Worm (Caenorhabditis elegans) whole organism, L3 larva: ENCODE measurements around the gene M151.7.

Source experiments
- aly-2 ChIP-seq: fragments of 150-350 bp; optimal IDR thresholded peaks from 2 replicates; lab custom pipeline; 2014; ENCODE audit warnings: missing biosample characterization, missing genetic modification characterization
- ama-1 ChIP-seq: fragments of 150-350 bp; optimal IDR thresholded peaks from 2 replicates; lab custom pipeline; 2018
- ceh-16 ChIP-seq: sonication (generic microtip); optimal IDR thresholded peaks from 2 replicates; lab custom pipeline; 2017; ENCODE audit warnings: missing biosample characterization, missing genetic modification characterization
- egl-27 ChIP-seq: sonication (generic microtip); optimal IDR thresholded peaks from 4 replicates; lab custom pipeline; 2017; ENCODE audit warnings: missing biosample characterization, missing genetic modification reagents, missing genetic modification characterization
- lin-15B ChIP-seq: fragments of 150-350 bp; optimal IDR thresholded peaks from 2 replicates; lab custom pipeline; 2014; ENCODE audit warnings: missing biosample characterization, missing genetic modification characterization
- nhr-12 ChIP-seq: fragments of 150-350 bp; optimal IDR thresholded peaks from 2 replicates; lab custom pipeline; 2014; ENCODE audit warnings: missing biosample characterization, missing genetic modification characterization
- nhr-28 ChIP-seq: fragments of 150-350 bp; optimal IDR thresholded peaks from 2 replicates; lab custom pipeline; 2014; ENCODE audit warnings: missing biosample characterization, missing genetic modification characterization
- nhr-76 ChIP-seq: fragments of 150-350 bp; sonication (generic microtip); optimal IDR thresholded peaks from 5 replicates; lab custom pipeline; 2014; ENCODE audit warnings: missing biosample characterization, missing genetic modification characterization
- snpc-4 ChIP-seq: fragments of 150-350 bp; optimal IDR thresholded peaks from 2 replicates; lab custom pipeline; 2014; ENCODE audit warnings: missing biosample characterization, missing genetic modification characterization
- zag-1 ChIP-seq: fragments of 150-350 bp; optimal IDR thresholded peaks from 2 replicates; lab custom pipeline; 2014; ENCODE audit warnings: missing biosample characterization, missing genetic modification characterization
- ztf-11 ChIP-seq: fragments of 150-350 bp; optimal IDR thresholded peaks from 2 replicates; lab custom pipeline; 2014; ENCODE audit warnings: missing biosample characterization, missing genetic modification characterization

ce11 chrII:3617512-3617911 lies 4.6 kb upstream of the M151.7 start, which contains the start of gene F40E12.1:
- no peak for TF ChIP-seq snpc-4 (tag; lab: Kevin White, UChicago)
- no peak for TF ChIP-seq ztf-11 (tag; lab: Kevin White, UChicago)
- no peak for TF ChIP-seq ama-1 (lab: Kevin White, UChicago)
- TF ChIP-seq ceh-16 (tag; lab: Kevin White, UChicago) = no peak
- no peak for TF ChIP-seq zag-1
- TF ChIP-seq nhr-12 (tag; lab: Kevin White, UChicago) = no peak
- TF ChIP-seq aly-2 (tag; lab: Kevin White, UChicago) = no peak
- TF ChIP-seq nhr-28 (tag; lab: Kevin White, UChicago) = no peak
- TF ChIP-seq nhr-76 (tag; lab: Kevin White, UChicago) = no peak
- TF ChIP-seq lin-15B (tag; lab: Kevin White, UChicago) = no peak
- TF ChIP-seq egl-27 = no peak
